Worm (Caenorhabditis elegans) whole organism, young adult: ENCODE results near the gene F09A5.2.

ENCODE experiments used
- B0261.1 ChIP-seq: sonication (generic microtip); optimal IDR thresholded peaks from 2 replicates; lab custom pipeline; 2016; ENCODE audit warnings: mild to moderate bottlenecking, missing genetic modification characterization, moderate library complexity, missing compliant biosample characterization
- D2030.7 ChIP-seq: fragments of 200-800 bp; sonication (Bioruptor generic); IDR thresholded peaks from 2 replicates; pipeline ENCODE4 v1.3.6; 2022; ENCODE audit warnings: missing genetic modification reagents, missing genetic modification characterization, missing compliant biosample characterization
- F23B12.7 ChIP-seq: sonication (generic microtip); optimal IDR thresholded peaks from 2 replicates; lab custom pipeline; 2017; ENCODE audit warnings: missing genetic modification characterization, mild to moderate bottlenecking, missing compliant biosample characterization, antibody characterized with exemption, moderate library complexity; ENCODE audit not compliant: insufficient read depth
- F37B4.10 ChIP-seq: fragments of 200-800 bp; sonication (Bioruptor generic); IDR thresholded peaks from 2 replicates; pipeline ENCODE4 v1.3.6; 2022; ENCODE audit warnings: missing genetic modification characterization, missing compliant biosample characterization
- F49E8.2 ChIP-seq: sonication (generic microtip); optimal IDR thresholded peaks from 3 replicates; lab custom pipeline; 2017; ENCODE audit warnings: missing genetic modification characterization, mild to moderate bottlenecking, missing compliant biosample characterization, antibody characterized with exemption, moderate library complexity; ENCODE audit not compliant: insufficient read depth
- F57C9.4 ChIP-seq: sonication (generic microtip); optimal IDR thresholded peaks from 2 replicates; lab custom pipeline; 2017; ENCODE audit warnings: mild to moderate bottlenecking, missing genetic modification characterization, missing compliant biosample characterization
- K12H6.12 ChIP-seq: fragments of 200-800 bp; sonication (Bioruptor generic); optimal IDR thresholded peaks from 2 replicates; lab custom pipeline; 2018; ENCODE audit warnings: mild to moderate bottlenecking, missing genetic modification characterization, missing compliant biosample characterization
- Y53G8AR.9 ChIP-seq: fragments of 200-800 bp; sonication (Bioruptor generic); conservative IDR thresholded peaks from 2 replicates; pipeline ENCODE4 v1.3.6; 2022; ENCODE audit warnings: missing genetic modification reagents, missing genetic modification characterization, missing compliant biosample characterization
- Y67H2A.10 ChIP-seq: fragments of 200-800 bp; sonication (Bioruptor generic); conservative IDR thresholded peaks from 2 replicates; pipeline ENCODE4 v1.3.6; 2022; ENCODE audit warnings: missing genetic modification reagents, missing genetic modification characterization, missing compliant biosample characterization
- Y79H2A.3 ChIP-seq: fragments of 200-800 bp; sonication (Bioruptor generic); conservative IDR thresholded peaks from 2 replicates; pipeline ENCODE4 v1.3.6; 2022; ENCODE audit warnings: missing genetic modification reagents, missing genetic modification characterization, missing compliant biosample characterization
- aptf-3 ChIP-seq: fragments of 200-800 bp; sonication (Bioruptor generic); IDR thresholded peaks from 2 replicates; pipeline ENCODE4 v1.3.6; 2022; ENCODE audit warnings: missing genetic modification characterization, missing compliant biosample characterization
- atf-7 ChIP-seq: sonication (generic microtip); optimal IDR thresholded peaks from 2 replicates; lab custom pipeline; 2017; ENCODE audit warnings: mild to moderate bottlenecking, missing genetic modification characterization, missing compliant biosample characterization
- bed-1 ChIP-seq: fragments of 200-800 bp; sonication (Bioruptor generic); IDR thresholded peaks from 2 replicates; pipeline ENCODE4 v1.3.6; 2022; ENCODE audit warnings: missing genetic modification reagents, missing genetic modification characterization, missing compliant biosample characterization
- bed-2 ChIP-seq: fragments of 200-800 bp; sonication (Bioruptor generic); IDR thresholded peaks from 2 replicates; pipeline ENCODE4 v1.3.6; 2022; ENCODE audit warnings: missing genetic modification reagents, missing genetic modification characterization, missing compliant biosample characterization
- ccch-3 ChIP-seq: fragments of 200-800 bp; sonication (Bioruptor generic); optimal IDR thresholded peaks from 2 replicates; lab custom pipeline; 2018; ENCODE audit warnings: mild to moderate bottlenecking, missing genetic modification characterization, missing compliant biosample characterization
- ceh-40 ChIP-seq: fragments of 200-800 bp; sonication (Bioruptor generic); IDR thresholded peaks from 2 replicates; pipeline ENCODE4 v1.3.6; 2022; ENCODE audit warnings: missing genetic modification characterization, missing compliant biosample characterization
- ceh-79 ChIP-seq: sonication (generic microtip); optimal IDR thresholded peaks from 2 replicates; lab custom pipeline; 2017; ENCODE audit warnings: mild to moderate bottlenecking, missing genetic modification characterization, missing compliant biosample characterization
- chd-7 ChIP-seq: sonication (generic microtip); optimal IDR thresholded peaks from 2 replicates; lab custom pipeline; 2016; ENCODE audit warnings: mild to moderate bottlenecking, missing genetic modification characterization, moderate library complexity, missing compliant biosample characterization
- die-1 ChIP-seq: sonication (generic microtip); optimal IDR thresholded peaks from 2 replicates; lab custom pipeline; 2016; ENCODE audit warnings: missing genotype, mild to moderate bottlenecking, missing genetic modification characterization, missing compliant biosample characterization
- dox-1 ChIP-seq: fragments of 200-800 bp; sonication (Bioruptor generic); IDR thresholded peaks from 2 replicates; pipeline ENCODE4 v1.3.6; 2022; ENCODE audit warnings: missing genetic modification reagents, missing genetic modification characterization, missing compliant biosample characterization
- dpl-1 ChIP-seq: fragments of 150-350 bp; optimal IDR thresholded peaks from 2 replicates; lab custom pipeline; 2014; ENCODE audit warnings: missing biosample characterization, missing genetic modification reagents, missing genetic modification characterization
- egl-18 ChIP-seq: fragments of 200-800 bp; sonication (Bioruptor generic); IDR thresholded peaks from 2 replicates; pipeline ENCODE4 v1.3.6; 2022; ENCODE audit warnings: missing genetic modification reagents, missing genetic modification characterization, missing compliant biosample characterization
- egl-44 ChIP-seq: fragments of 200-800 bp; sonication (Bioruptor generic); IDR thresholded peaks from 2 replicates; pipeline ENCODE4 v1.3.6; 2022; ENCODE audit warnings: missing genetic modification reagents, missing genetic modification characterization, missing compliant biosample characterization
- egrh-3 ChIP-seq: fragments of 200-800 bp; sonication (Bioruptor generic); IDR thresholded peaks from 2 replicates; pipeline ENCODE4 v1.3.6; 2022; ENCODE audit warnings: missing genetic modification reagents, missing genetic modification characterization, missing compliant biosample characterization
- ekl-4 ChIP-seq: fragments of 200-800 bp; sonication (Bioruptor generic); IDR thresholded peaks from 2 replicates; pipeline ENCODE4 v1.3.6; 2022; ENCODE audit warnings: missing genetic modification reagents, missing genetic modification characterization, missing compliant biosample characterization
- ets-4 ChIP-seq: fragments of 200-800 bp; sonication (Bioruptor generic); optimal IDR thresholded peaks from 2 replicates; lab custom pipeline; 2018; ENCODE audit warnings: mild to moderate bottlenecking, missing genetic modification characterization, missing compliant biosample characterization
- gei-17 ChIP-seq: fragments of 200-800 bp; sonication (Bioruptor generic); optimal IDR thresholded peaks from 2 replicates; lab custom pipeline; 2018; ENCODE audit warnings: mild to moderate bottlenecking, missing genetic modification characterization, missing compliant biosample characterization
- him-1 ChIP-seq: sonication (generic microtip); optimal IDR thresholded peaks from 2 replicates; lab custom pipeline; 2016; ENCODE audit warnings: missing genotype, missing genetic modification reagents, missing genetic modification characterization, missing compliant biosample characterization
- hmg-1.2 ChIP-seq: fragments of 200-800 bp; sonication (Bioruptor generic); IDR thresholded peaks from 2 replicates; pipeline ENCODE4 v1.3.6; 2022; ENCODE audit warnings: missing genetic modification reagents, missing genetic modification characterization, missing compliant biosample characterization
- let-607 ChIP-seq, 2 experiments: fragments of 200-800 bp in 1 of 2; sonication (Bioruptor generic) in 1 of 2; sonication (generic microtip) in 1 of 2; optimal IDR thresholded peaks; 2 replicates each; lab custom pipeline; 2016 to 2018; ENCODE audit warnings: mild to moderate bottlenecking in 2 of 2, missing compliant biosample characterization in 2 of 2, missing genetic modification characterization in 2 of 2, moderate library complexity in 2 of 2, missing genotype in 1 of 2
- lir-1 ChIP-seq: fragments of 200-800 bp; sonication (Bioruptor generic); conservative IDR thresholded peaks from 2 replicates; pipeline ENCODE4 v1.3.6; 2022; ENCODE audit warnings: missing genetic modification reagents, missing genetic modification characterization, missing compliant biosample characterization
- lsl-1 ChIP-seq: fragments of 200-800 bp; sonication (Bioruptor generic); optimal IDR thresholded peaks from 2 replicates; lab custom pipeline; 2018; ENCODE audit warnings: mild to moderate bottlenecking, missing genetic modification characterization, moderate library complexity, missing compliant biosample characterization
- madf-6 ChIP-seq: fragments of 200-800 bp; sonication (Bioruptor generic); IDR thresholded peaks from 2 replicates; pipeline ENCODE4 v1.3.6; 2022; ENCODE audit warnings: missing genetic modification reagents, missing genetic modification characterization, missing compliant biosample characterization
- madf-8 ChIP-seq: fragments of 200-800 bp; sonication (Bioruptor generic); conservative IDR thresholded peaks from 2 replicates; pipeline ENCODE4 v1.3.6; 2022; ENCODE audit warnings: missing genetic modification reagents, missing genetic modification characterization, missing compliant biosample characterization
- nfya-2 ChIP-seq: fragments of 200-800 bp; sonication (Bioruptor generic); IDR thresholded peaks from 2 replicates; pipeline ENCODE4 v1.3.6; 2022; ENCODE audit warnings: missing genetic modification reagents, missing genetic modification characterization, missing compliant biosample characterization
- nhr-27 ChIP-seq: fragments of 200-800 bp; sonication (Bioruptor generic); optimal IDR thresholded peaks from 2 replicates; lab custom pipeline; 2018; ENCODE audit warnings: mild to moderate bottlenecking, missing genetic modification characterization, moderate library complexity, missing compliant biosample characterization
- pbrm-1 ChIP-seq: fragments of 200-800 bp; sonication (Bioruptor generic); IDR thresholded peaks from 2 replicates; pipeline ENCODE4 v1.3.6; 2022; ENCODE audit warnings: missing genetic modification reagents, missing genetic modification characterization, missing compliant biosample characterization
- pha-4 ChIP-seq: fragments of 150-350 bp; sonication (generic microtip); optimal IDR thresholded peaks from 2 replicates; lab custom pipeline; 2014; ENCODE audit warnings: missing biosample characterization, missing genetic modification reagents, missing genetic modification characterization
- rec-8 ChIP-seq, 2 experiments: sonication (generic microtip); optimal IDR thresholded peaks; 2 replicates each; lab custom pipeline; 2016; ENCODE audit warnings: mild to moderate bottlenecking in 2 of 2, missing genetic modification characterization in 2 of 2, missing genetic modification reagents in 2 of 2, missing genotype in 2 of 2, missing biosample characterization in 1 of 2, missing compliant biosample characterization in 1 of 2, moderate library complexity in 1 of 2
- snpc-3.4 ChIP-seq: sonication (generic microtip); optimal IDR thresholded peaks from 2 replicates; lab custom pipeline; 2017; ENCODE audit warnings: missing genetic modification characterization, mild to moderate bottlenecking, missing compliant biosample characterization, antibody characterized with exemption, moderate library complexity, missing genotype, missing genetic modification reagents
- sptf-2 ChIP-seq: fragments of 200-800 bp; sonication (Bioruptor generic); optimal IDR thresholded peaks from 2 replicates; lab custom pipeline; 2018; ENCODE audit warnings: mild to moderate bottlenecking, missing genetic modification characterization, missing compliant biosample characterization
- tbp1 ChIP-seq: fragments of 200-800 bp; sonication (Bioruptor generic); optimal IDR thresholded peaks from 2 replicates; lab custom pipeline; 2018; ENCODE audit warnings: mild to moderate bottlenecking, missing genetic modification characterization, missing compliant biosample characterization
- unc-130 ChIP-seq: sonication (generic microtip); optimal IDR thresholded peaks from 2 replicates; lab custom pipeline; 2016; ENCODE audit warnings: missing genetic modification reagents, missing genetic modification characterization, missing compliant biosample characterization
- unc-62 ChIP-seq: fragments of 150-350 bp; optimal IDR thresholded peaks from 2 replicates; lab custom pipeline; 2014; ENCODE audit warnings: missing biosample characterization, missing genetic modification reagents, missing genetic modification characterization
- xnd-1 ChIP-seq: sonication (generic microtip); optimal IDR thresholded peaks from 2 replicates; lab custom pipeline; 2016; ENCODE audit warnings: missing genotype, missing genetic modification reagents, missing genetic modification characterization, missing compliant biosample characterization
- ztf-22 ChIP-seq: fragments of 200-800 bp; sonication (Bioruptor generic); optimal IDR thresholded peaks from 2 replicates; lab custom pipeline; 2018; ENCODE audit warnings: mild to moderate bottlenecking, missing genetic modification characterization, moderate library complexity, missing compliant biosample characterization

The F09A5.2 gene

ce11 chrX:13143762-13144732, 9.1 kb downstream of the F09A5.2 start:
- TF ChIP-seq F23B12.7 = peak; percentile 18
- no peak for TF ChIP-seq nfya-2 (GFP tag; lab: Robert Waterston, UW)
- peak; percentile 46 for TF ChIP-seq K12H6.12 (tag; lab: Kevin White, UChicago)
- TF ChIP-seq dox-1 = peak; percentile 83
- no peak for TF ChIP-seq D2030.7
- no peak for TF ChIP-seq madf-6
- no peak for TF ChIP-seq ets-4 (GFP tag; lab: Kevin White, UChicago)
- TF ChIP-seq rec-8 (tag; optimal IDR thresholded peaks at IDR 0.05; lab: Kevin White, UChicago) = no peak
- TF ChIP-seq Y79H2A.3 (GFP tag; lab: Robert Waterston, UW) = no peak
- no peak for TF ChIP-seq madf-8
- TF ChIP-seq hmg-1.2 (GFP tag; lab: Robert Waterston, UW) = peak; percentile 50; the same call in 1 of the 2 replicates
- TF ChIP-seq atf-7 = peak; percentile 71
- peak; percentile 45; the same call in 1 of the 2 replicates for TF ChIP-seq lir-1 (GFP tag; lab: Robert Waterston, UW)
- TF ChIP-seq bed-2 (GFP tag; lab: Robert Waterston, UW) = no peak
- no peak for TF ChIP-seq xnd-1 (tag; lab: Kevin White, UChicago)
- peak; percentile 13 for TF ChIP-seq tbp1
- TF ChIP-seq egl-18 (GFP tag; lab: Robert Waterston, UW) = no peak
- TF ChIP-seq nhr-27 (tag; lab: Kevin White, UChicago) = no peak
- no peak for TF ChIP-seq unc-130 (GFP tag; lab: Kevin White, UChicago)
- TF ChIP-seq unc-62 (GFP tag; lab: Kevin White, UChicago) = no peak
- peak; percentile 46; the same call in 1 of the 2 replicates for TF ChIP-seq pbrm-1
- peak; percentile 47 for TF ChIP-seq chd-7
- peak; percentile 1 for TF ChIP-seq pha-4 (tag; lab: Kevin White, UChicago)
- peak; percentile 26 for TF ChIP-seq gei-17 (GFP tag; lab: Kevin White, UChicago)
- TF ChIP-seq dpl-1 (GFP tag; lab: Kevin White, UChicago) = no peak
- TF ChIP-seq ekl-4 (GFP tag; lab: Robert Waterston, UW) = peak; percentile 44
- no peak; the same call in 1 of the 2 replicates for TF ChIP-seq egl-44 (GFP tag; lab: Robert Waterston, UW)
- TF ChIP-seq F37B4.10 (GFP tag; lab: Robert Waterston, UW) = no peak
- TF ChIP-seq him-1 (tag; lab: Kevin White, UChicago) = no peak
- TF ChIP-seq F49E8.2 = no peak
- TF ChIP-seq lsl-1 (GFP tag; lab: Kevin White, UChicago) = no peak
- no peak for TF ChIP-seq let-607 (tag; optimal IDR thresholded peaks at IDR 0.05; lab: Kevin White, UChicago)
- no peak for TF ChIP-seq sptf-2 (GFP tag; lab: Kevin White, UChicago)
- TF ChIP-seq die-1 = no peak
- TF ChIP-seq ceh-40 (GFP tag; lab: Robert Waterston, UW) = no peak
- TF ChIP-seq Y53G8AR.9 (GFP tag; lab: Robert Waterston, UW) = 0 out of 2 replicates have a peak, but pooled peaks have one; percentile 14
- no peak for TF ChIP-seq ceh-79
- TF ChIP-seq B0261.1 (tag; lab: Kevin White, UChicago) = no peak
- peak; percentile 90 for TF ChIP-seq egrh-3 (GFP tag; lab: Robert Waterston, UW)
- TF ChIP-seq ccch-3 = no peak
- no peak for TF ChIP-seq ztf-22 (GFP tag; lab: Kevin White, UChicago)
- no peak for TF ChIP-seq Y67H2A.10
- no peak for TF ChIP-seq F57C9.4 (tag; lab: Kevin White, UChicago)
- TF ChIP-seq aptf-3 = 0 out of 2 replicates have a peak, but pooled peaks have one; percentile 34
- TF ChIP-seq bed-1 (GFP tag; lab: Robert Waterston, UW) = no peak
- TF ChIP-seq snpc-3.4 (tag; lab: Kevin White, UChicago) = no peak
